Worm (Caenorhabditis elegans) whole organism, young adult: ENCODE measurements around the gene W03A5.1.

ENCODE experiments used
- C17E4.6 ChIP-seq: fragments of 200-800 bp; sonication (Bioruptor generic); IDR thresholded peaks from 2 replicates; pipeline ENCODE4 v1.3.6; 2022; ENCODE audit warnings: missing genetic modification reagents, missing genetic modification characterization, missing compliant biosample characterization
- F23B12.7 ChIP-seq: sonication (generic microtip); optimal IDR thresholded peaks from 2 replicates; lab custom pipeline; 2017; ENCODE audit warnings: missing genetic modification characterization, mild to moderate bottlenecking, missing compliant biosample characterization, antibody characterized with exemption, moderate library complexity; ENCODE audit not compliant: insufficient read depth
- F33H1.4 ChIP-seq: fragments of 200-800 bp; sonication (Bioruptor generic); IDR thresholded peaks from 2 replicates; pipeline ENCODE4 v1.3.6; 2022; ENCODE audit warnings: missing genetic modification reagents, missing genetic modification characterization, missing compliant biosample characterization
- F57C9.4 ChIP-seq: sonication (generic microtip); optimal IDR thresholded peaks from 2 replicates; lab custom pipeline; 2017; ENCODE audit warnings: mild to moderate bottlenecking, missing genetic modification characterization, missing compliant biosample characterization
- Y53F4B.3 ChIP-seq: fragments of 200-800 bp; sonication (Bioruptor generic); IDR thresholded peaks from 2 replicates; pipeline ENCODE4 v1.3.6; 2022; ENCODE audit warnings: missing genetic modification reagents, missing genetic modification characterization, missing compliant biosample characterization
- Y79H2A.3 ChIP-seq: fragments of 200-800 bp; sonication (Bioruptor generic); conservative IDR thresholded peaks from 2 replicates; pipeline ENCODE4 v1.3.6; 2022; ENCODE audit warnings: missing genetic modification reagents, missing genetic modification characterization, missing compliant biosample characterization
- ZK185.1 ChIP-seq: sonication (generic microtip); optimal IDR thresholded peaks from 2 replicates; lab custom pipeline; 2016; ENCODE audit warnings: mild to moderate bottlenecking, missing genetic modification characterization, missing compliant biosample characterization; ENCODE audit not compliant: poor library complexity, severe bottlenecking
- aptf-2 ChIP-seq: fragments of 200-800 bp; sonication (Bioruptor generic); conservative IDR thresholded peaks from 2 replicates; pipeline ENCODE4 v1.3.6; 2022; ENCODE audit warnings: missing genetic modification reagents, missing genetic modification characterization, missing compliant biosample characterization
- atf-7 ChIP-seq: sonication (generic microtip); optimal IDR thresholded peaks from 2 replicates; lab custom pipeline; 2017; ENCODE audit warnings: mild to moderate bottlenecking, missing genetic modification characterization, missing compliant biosample characterization
- bed-1 ChIP-seq: fragments of 200-800 bp; sonication (Bioruptor generic); IDR thresholded peaks from 2 replicates; pipeline ENCODE4 v1.3.6; 2022; ENCODE audit warnings: missing genetic modification reagents, missing genetic modification characterization, missing compliant biosample characterization
- ceh-27 ChIP-seq: fragments of 200-800 bp; sonication (Bioruptor generic); optimal IDR thresholded peaks from 2 replicates; lab custom pipeline; 2018; ENCODE audit warnings: mild to moderate bottlenecking, missing genetic modification characterization, moderate library complexity, missing compliant biosample characterization
- dox-1 ChIP-seq: fragments of 200-800 bp; sonication (Bioruptor generic); IDR thresholded peaks from 2 replicates; pipeline ENCODE4 v1.3.6; 2022; ENCODE audit warnings: missing genetic modification reagents, missing genetic modification characterization, missing compliant biosample characterization
- efl-1 ChIP-seq: fragments of 150-350 bp; optimal IDR thresholded peaks from 2 replicates; lab custom pipeline; 2014; ENCODE audit warnings: missing biosample characterization, missing genetic modification reagents, missing genetic modification characterization
- fkh-3 ChIP-seq: sonication (generic microtip); optimal IDR thresholded peaks from 2 replicates; lab custom pipeline; 2016; ENCODE audit warnings: mild to moderate bottlenecking, missing genetic modification characterization, missing compliant biosample characterization
- him-1 ChIP-seq: sonication (generic microtip); optimal IDR thresholded peaks from 2 replicates; lab custom pipeline; 2016; ENCODE audit warnings: missing genotype, missing genetic modification reagents, missing genetic modification characterization, missing compliant biosample characterization
- hmg-1.2 ChIP-seq: fragments of 200-800 bp; sonication (Bioruptor generic); IDR thresholded peaks from 2 replicates; pipeline ENCODE4 v1.3.6; 2022; ENCODE audit warnings: missing genetic modification reagents, missing genetic modification characterization, missing compliant biosample characterization
- hmg-20 ChIP-seq: fragments of 200-800 bp; sonication (Bioruptor generic); IDR thresholded peaks from 2 replicates; pipeline ENCODE4 v1.3.6; 2022; ENCODE audit warnings: missing genetic modification reagents, missing genetic modification characterization, missing compliant biosample characterization
- hrde-1 ChIP-seq: sonication (generic microtip); optimal IDR thresholded peaks from 2 replicates; lab custom pipeline; 2016; ENCODE audit warnings: missing genetic modification characterization, mild to moderate bottlenecking, missing compliant biosample characterization, moderate library complexity, missing genotype, missing genetic modification reagents, borderline replicate concordance
- lag-1 ChIP-seq: fragments of 200-800 bp; sonication (Bioruptor generic); IDR thresholded peaks from 2 replicates; pipeline ENCODE4 v1.3.6; 2022; ENCODE audit warnings: missing genetic modification reagents, missing genetic modification characterization, missing compliant biosample characterization
- let-607 ChIP-seq, 2 experiments: fragments of 200-800 bp in 1 of 2; sonication (Bioruptor generic) in 1 of 2; sonication (generic microtip) in 1 of 2; optimal IDR thresholded peaks; 2 replicates each; lab custom pipeline; 2016 to 2018; ENCODE audit warnings: mild to moderate bottlenecking in 2 of 2, missing compliant biosample characterization in 2 of 2, missing genetic modification characterization in 2 of 2, moderate library complexity in 2 of 2, missing genotype in 1 of 2
- lin-26 ChIP-seq: fragments of 200-800 bp; sonication (Bioruptor generic); IDR thresholded peaks from 2 replicates; pipeline ENCODE4 v1.3.6; 2022; ENCODE audit warnings: missing genetic modification reagents, missing genetic modification characterization, missing compliant biosample characterization
- madf-8 ChIP-seq: fragments of 200-800 bp; sonication (Bioruptor generic); conservative IDR thresholded peaks from 2 replicates; pipeline ENCODE4 v1.3.6; 2022; ENCODE audit warnings: missing genetic modification reagents, missing genetic modification characterization, missing compliant biosample characterization
- mel-28 ChIP-seq: sonication (generic microtip); optimal IDR thresholded peaks from 2 replicates; lab custom pipeline; 2016; ENCODE audit warnings: borderline replicate concordance, mild to moderate bottlenecking, missing genetic modification characterization, missing compliant biosample characterization
- mes-4 ChIP-seq: sonication (generic microtip); optimal IDR thresholded peaks from 2 replicates; lab custom pipeline; 2016; ENCODE audit warnings: missing genotype, missing genetic modification characterization, missing compliant biosample characterization
- nfya-2 ChIP-seq: fragments of 200-800 bp; sonication (Bioruptor generic); IDR thresholded peaks from 2 replicates; pipeline ENCODE4 v1.3.6; 2022; ENCODE audit warnings: missing genetic modification reagents, missing genetic modification characterization, missing compliant biosample characterization
- nhr-80 ChIP-seq: sonication (generic microtip); optimal IDR thresholded peaks from 2 replicates; lab custom pipeline; 2016; ENCODE audit warnings: missing genetic modification characterization, missing compliant biosample characterization
- pbrm-1 ChIP-seq: fragments of 200-800 bp; sonication (Bioruptor generic); IDR thresholded peaks from 2 replicates; pipeline ENCODE4 v1.3.6; 2022; ENCODE audit warnings: missing genetic modification reagents, missing genetic modification characterization, missing compliant biosample characterization
- rcor-1 ChIP-seq: fragments of 200-800 bp; sonication (Bioruptor generic); IDR thresholded peaks from 2 replicates; pipeline ENCODE4 v1.3.6; 2022; ENCODE audit warnings: missing genetic modification reagents, missing genetic modification characterization, missing compliant biosample characterization
- rec-8 ChIP-seq, 2 experiments: sonication (generic microtip); optimal IDR thresholded peaks; 2 replicates each; lab custom pipeline; 2016; ENCODE audit warnings: mild to moderate bottlenecking in 2 of 2, missing genetic modification characterization in 2 of 2, missing genetic modification reagents in 2 of 2, missing genotype in 2 of 2, missing biosample characterization in 1 of 2, missing compliant biosample characterization in 1 of 2, moderate library complexity in 1 of 2
- repo-1 ChIP-seq: sonication (generic microtip); optimal IDR thresholded peaks from 2 replicates; lab custom pipeline; 2017; ENCODE audit warnings: mild to moderate bottlenecking, missing genetic modification characterization, missing compliant biosample characterization
- snpc-1.3 ChIP-seq: sonication (generic microtip); optimal IDR thresholded peaks from 2 replicates; lab custom pipeline; 2017; ENCODE audit warnings: missing genetic modification characterization, mild to moderate bottlenecking, missing compliant biosample characterization, antibody characterized with exemption, moderate library complexity, missing genotype, missing genetic modification reagents; ENCODE audit not compliant: insufficient read depth
- somi-1 ChIP-seq: fragments of 200-800 bp; sonication (Bioruptor generic); optimal IDR thresholded peaks from 2 replicates; lab custom pipeline; 2018; ENCODE audit warnings: mild to moderate bottlenecking, missing genetic modification characterization, missing compliant biosample characterization
- tlf-1 ChIP-seq: fragments of 200-800 bp; sonication (Bioruptor generic); optimal IDR thresholded peaks from 2 replicates; lab custom pipeline; 2018; ENCODE audit warnings: mild to moderate bottlenecking, missing genetic modification characterization, missing compliant biosample characterization
- unc-130 ChIP-seq: sonication (generic microtip); optimal IDR thresholded peaks from 2 replicates; lab custom pipeline; 2016; ENCODE audit warnings: missing genetic modification reagents, missing genetic modification characterization, missing compliant biosample characterization
- xnd-1 ChIP-seq: sonication (generic microtip); optimal IDR thresholded peaks from 2 replicates; lab custom pipeline; 2016; ENCODE audit warnings: missing genotype, missing genetic modification reagents, missing genetic modification characterization, missing compliant biosample characterization
- zfh-2 ChIP-seq: fragments of 200-800 bp; sonication (Bioruptor generic); conservative IDR thresholded peaks from 2 replicates; pipeline ENCODE4 v1.3.6; 2022; ENCODE audit warnings: missing genetic modification reagents, missing genetic modification characterization, missing compliant biosample characterization
- ztf-3 ChIP-seq: fragments of 200-800 bp; sonication (Bioruptor generic); optimal IDR thresholded peaks from 2 replicates; lab custom pipeline; 2018; ENCODE audit warnings: mild to moderate bottlenecking, missing genetic modification characterization, missing compliant biosample characterization

The W03A5.1 gene

DNA sequence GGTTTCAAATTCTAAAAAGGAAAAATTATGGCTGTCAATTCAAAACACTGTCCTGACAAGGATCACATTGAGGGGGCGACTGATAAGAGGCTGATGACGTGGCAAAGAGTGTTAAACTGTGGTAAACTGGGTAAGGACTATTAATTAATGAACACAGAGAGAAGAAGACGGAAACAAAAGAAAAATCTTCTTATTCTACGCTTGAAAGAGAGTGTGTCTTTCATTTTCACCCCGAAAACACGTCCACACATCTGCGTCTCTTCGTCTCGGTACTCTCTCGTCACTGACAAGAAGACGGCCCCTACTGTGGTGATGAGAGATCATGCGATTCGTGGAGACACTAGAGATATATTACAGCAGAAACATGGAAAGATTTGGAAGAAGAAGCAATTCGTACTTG is 13.7 kb downstream of the W03A5.1 start (continued):
- no peak for TF ChIP-seq him-1 (tag; lab: Kevin White, UChicago)
- TF ChIP-seq tlf-1 (GFP tag; lab: Kevin White, UChicago): no peak
- no peak for TF ChIP-seq hrde-1 (tag; lab: Kevin White, UChicago)
- no peak for TF ChIP-seq hmg-20 (GFP tag; lab: Robert Waterston, UW)
- peak; percentile 41 to 63 for TF ChIP-seq let-607 (tag; optimal IDR thresholded peaks at IDR 0.05; lab: Kevin White, UChicago)
- no peak for TF ChIP-seq aptf-2 (GFP tag; lab: Robert Waterston, UW)
- TF ChIP-seq ZK185.1 (tag; lab: Kevin White, UChicago): no peak
- TF ChIP-seq unc-130 (GFP tag; lab: Kevin White, UChicago): no peak
- no peak for TF ChIP-seq repo-1 (tag; lab: Kevin White, UChicago)
- no peak for TF ChIP-seq mes-4 (tag; lab: Kevin White, UChicago)
- TF ChIP-seq ceh-27 (GFP tag; lab: Kevin White, UChicago): no peak
- TF ChIP-seq somi-1: no peak
- TF ChIP-seq nhr-80: peak; percentile 72
- no peak for TF ChIP-seq Y53F4B.3 (GFP tag; lab: Robert Waterston, UW)
- no peak for TF ChIP-seq rcor-1 (GFP tag; lab: Robert Waterston, UW)
- TF ChIP-seq lin-26: no peak
- TF ChIP-seq C17E4.6 (GFP tag; lab: Robert Waterston, UW): no peak
- TF ChIP-seq zfh-2 (GFP tag; lab: Robert Waterston, UW): no peak

DNA sequence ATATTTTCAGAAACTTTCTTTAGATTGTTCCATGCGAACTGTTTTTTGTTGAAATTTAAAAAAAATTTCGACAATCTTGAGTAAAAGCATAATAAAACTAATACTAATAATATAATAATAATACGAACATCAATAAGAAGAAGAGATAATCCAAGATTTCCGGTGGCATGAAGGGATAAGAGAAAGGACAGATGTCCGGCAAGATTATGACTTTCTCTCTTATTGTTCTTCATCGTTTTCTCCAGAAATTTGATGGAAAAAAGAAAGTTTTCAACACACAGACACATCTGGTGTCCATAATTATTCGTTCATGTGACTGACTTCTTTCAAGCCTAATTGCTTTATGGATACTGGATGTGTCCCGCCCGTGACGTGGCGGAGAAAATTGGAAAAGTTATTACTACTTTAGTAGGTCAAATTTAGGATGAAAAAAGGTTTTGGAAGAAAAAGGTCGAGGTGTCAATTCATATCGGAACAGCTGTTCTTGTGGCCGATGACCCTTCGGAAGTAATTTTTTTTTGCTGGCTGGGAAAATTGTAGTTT is 14.9 kb downstream of the W03A5.1 start:
- TF ChIP-seq rec-8 (tag; optimal IDR thresholded peaks at IDR 0.05; lab: Kevin White, UChicago) (no peak), efl-1 (no peak), snpc-1.3 (tag; lab: Kevin White, UChicago) (no peak), hmg-1.2 (GFP tag; lab: Robert Waterston, UW) (no peak), ZK185.1 (tag; lab: Kevin White, UChicago) (no peak)

DNA sequence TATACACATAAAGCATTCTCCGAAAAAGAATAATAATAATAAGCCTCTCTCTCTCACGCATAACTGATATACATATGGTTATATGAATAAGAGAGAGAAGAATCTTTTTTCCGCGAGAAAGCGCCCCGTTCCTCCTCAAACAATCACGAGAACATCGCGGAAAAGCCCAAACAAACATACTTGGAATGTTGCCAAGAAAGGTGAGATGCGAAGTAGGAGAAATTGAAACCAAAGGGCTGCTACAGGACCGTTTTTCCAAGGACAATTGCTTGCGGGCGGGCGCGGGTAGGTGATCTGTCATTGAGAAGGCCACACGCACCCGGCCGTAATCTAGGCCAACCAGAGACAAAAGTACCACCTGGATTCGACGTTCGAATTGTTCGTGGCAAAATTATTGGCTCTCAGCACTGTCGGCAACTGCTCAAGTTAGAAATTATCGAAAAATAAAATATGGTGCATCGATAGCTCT is 16.0 kb downstream of the W03A5.1 start, which contains the start of gene dnj-24:
Gene dnj-24, minus strand, starts transcription at position 419 of the 469 bp plus-strand sequence.
- TF ChIP-seq ztf-3 (GFP tag; lab: Kevin White, UChicago) (no peak), F23B12.7 (tag; lab: Kevin White, UChicago) (no peak), fkh-3 (tag; lab: Kevin White, UChicago) (no peak), tlf-1 (GFP tag; lab: Kevin White, UChicago) (no peak), efl-1 (no peak), F33H1.4 (GFP tag; lab: Robert Waterston, UW) (no peak), xnd-1 (tag; lab: Kevin White, UChicago) (no peak), lag-1 (GFP tag; lab: Robert Waterston, UW) (no peak), bed-1 (GFP tag; lab: Robert Waterston, UW) (no peak), mes-4 (tag; lab: Kevin White, UChicago) (no peak), dox-1 (GFP tag; lab: Robert Waterston, UW) (no peak), rcor-1 (GFP tag; lab: Robert Waterston, UW) (no peak), mel-28 (tag; lab: Kevin White, UChicago) (no peak), nfya-2 (GFP tag; lab: Robert Waterston, UW) (no peak), pbrm-1 (GFP tag; lab: Robert Waterston, UW) (no peak), madf-8 (GFP tag; lab: Robert Waterston, UW) (no peak), F57C9.4 (tag; lab: Kevin White, UChicago) (no peak), Y79H2A.3 (GFP tag; lab: Robert Waterston, UW) (no peak), atf-7 (tag; lab: Kevin White, UChicago) (no peak)
